Worm (Caenorhabditis elegans) whole organism, early embryonic: ENCODE measurements around the gene hpo-38.

Experiments
- B0310.2 ChIP-seq: sonication (generic microtip); optimal IDR thresholded peaks from 2 replicates; lab custom pipeline; 2016; ENCODE audit warnings: mild to moderate bottlenecking, missing genetic modification characterization, missing compliant biosample characterization
- F13C5.2 ChIP-seq: sonication (generic microtip); optimal IDR thresholded peaks from 2 replicates; lab custom pipeline; 2017; ENCODE audit warnings: mild to moderate bottlenecking, missing genetic modification characterization, inconsistent platforms, missing compliant biosample characterization
- aly-1 ChIP-seq: sonication (generic microtip); optimal IDR thresholded peaks from 2 replicates; lab custom pipeline; 2016; ENCODE audit warnings: missing genetic modification characterization, missing compliant biosample characterization
- ama-1 ChIP-seq: fragments of 150-350 bp; optimal IDR thresholded peaks from 2 replicates; lab custom pipeline; 2014
- ceh-13 ChIP-seq: fragments of 200-800 bp; sonication (Bioruptor generic); optimal IDR thresholded peaks from 2 replicates; lab custom pipeline; 2018; ENCODE audit warnings: mild to moderate bottlenecking, missing genetic modification characterization, missing compliant biosample characterization
- ceh-36 ChIP-seq: sonication (generic microtip); optimal IDR thresholded peaks from 2 replicates; lab custom pipeline; 2016; ENCODE audit warnings: missing genetic modification characterization, inconsistent platforms, missing compliant biosample characterization
- ets-7 ChIP-seq: sonication (generic microtip); optimal IDR thresholded peaks from 2 replicates; lab custom pipeline; 2016; ENCODE audit warnings: missing genotype, missing genetic modification characterization, missing compliant biosample characterization
- flt-1 ChIP-seq: fragments of 200-800 bp; sonication (Bioruptor generic); IDR thresholded peaks from 2 replicates; pipeline ENCODE4 v1.3.6; 2022; ENCODE audit warnings: missing genetic modification characterization, missing compliant biosample characterization
- hmbx-1 ChIP-seq: sonication (generic microtip); optimal IDR thresholded peaks from 2 replicates; lab custom pipeline; 2016; ENCODE audit warnings: mild to moderate bottlenecking, missing genetic modification characterization, missing compliant biosample characterization
- hmg-4 ChIP-seq: fragments of 200-800 bp; sonication (Bioruptor generic); optimal IDR thresholded peaks from 2 replicates; lab custom pipeline; 2018; ENCODE audit warnings: mild to moderate bottlenecking, missing genetic modification characterization, missing compliant biosample characterization
- hnd-1 ChIP-seq: sonication (generic microtip); optimal IDR thresholded peaks from 2 replicates; lab custom pipeline; 2016; ENCODE audit warnings: missing genetic modification characterization, missing compliant biosample characterization
- pes-1 ChIP-seq: fragments of 200-800 bp; sonication (Bioruptor generic); IDR thresholded peaks from 2 replicates; pipeline ENCODE4 v1.3.6; 2022; ENCODE audit warnings: missing genetic modification reagents, missing genetic modification characterization, missing compliant biosample characterization
- scrt-1 ChIP-seq: fragments of 200-800 bp; sonication (Bioruptor generic); IDR thresholded peaks from 2 replicates; pipeline ENCODE4 v1.3.6; 2022; ENCODE audit warnings: missing genetic modification characterization, missing compliant biosample characterization
- sea-1 ChIP-seq: fragments of 200-800 bp; sonication (Bioruptor generic); conservative IDR thresholded peaks from 2 replicates; pipeline ENCODE4 v1.3.6; 2022; ENCODE audit warnings: missing genetic modification characterization, missing compliant biosample characterization
- tbx-11 ChIP-seq: fragments of 200-800 bp; sonication (Bioruptor generic); IDR thresholded peaks from 2 replicates; pipeline ENCODE4 v1.3.6; 2022; ENCODE audit warnings: missing genetic modification characterization, missing compliant biosample characterization
- tbx-37 ChIP-seq: fragments of 200-800 bp; sonication (Bioruptor generic); conservative IDR thresholded peaks from 2 replicates; pipeline ENCODE4 v1.3.6; 2022; ENCODE audit warnings: missing genetic modification reagents, missing genetic modification characterization, missing compliant biosample characterization
- tra-4 ChIP-seq: sonication (generic microtip); optimal IDR thresholded peaks from 2 replicates; lab custom pipeline; 2017; ENCODE audit warnings: missing genetic modification characterization, missing compliant biosample characterization

Gene hpo-38

ce11 chrIII:230129-230528 is at the start of gene hpo-38:
hpo-38 (plus strand) TSS chrIII:230429.
- TF ChIP-seq F13C5.2 (no peak), ceh-36 (tag; lab: Kevin White, UChicago) (no peak), ets-7 (no peak), ceh-13 (no peak), scrt-1 (GFP tag; lab: Robert Waterston, UW) (no peak), tbx-37 (GFP tag; lab: Robert Waterston, UW) (no peak), hmg-4 (no peak), tra-4 (no peak), B0310.2 (tag; lab: Kevin White, UChicago) (no peak), hnd-1 (tag; lab: Kevin White, UChicago) (no peak), ama-1 (lab: Kevin White, UChicago) (no peak), aly-1 (tag; lab: Kevin White, UChicago) (no peak), tbx-11 (GFP tag; lab: Robert Waterston, UW) (no peak), flt-1 (GFP tag; lab: Robert Waterston, UW) (no peak), hmbx-1 (tag; lab: Kevin White, UChicago) (no peak), sea-1 (GFP tag; lab: Robert Waterston, UW) (no peak), pes-1 (GFP tag; lab: Robert Waterston, UW) (no peak)

ce11 chrIII:180963-181362 is 49.3 kb upstream of the hpo-38 start, which contains the start of gene F40G9.5:
F40G9.5 (plus strand) TSS chrIII:181263.
- no peak for TF ChIP-seq tbx-37 (GFP tag; lab: Robert Waterston, UW)
- TF ChIP-seq tra-4: no peak
- TF ChIP-seq ceh-36 (tag; lab: Kevin White, UChicago): no peak
- no peak for TF ChIP-seq ets-7
- no peak for TF ChIP-seq F13C5.2
- no peak for TF ChIP-seq flt-1 (GFP tag; lab: Robert Waterston, UW)
- TF ChIP-seq pes-1 (GFP tag; lab: Robert Waterston, UW): no peak
- no peak for TF ChIP-seq ceh-13
- TF ChIP-seq hmbx-1 (tag; lab: Kevin White, UChicago): no peak
- TF ChIP-seq tbx-11 (GFP tag; lab: Robert Waterston, UW): no peak
- TF ChIP-seq hmg-4: no peak
- no peak for TF ChIP-seq aly-1 (tag; lab: Kevin White, UChicago)
- no peak for TF ChIP-seq B0310.2 (tag; lab: Kevin White, UChicago)
- TF ChIP-seq scrt-1 (GFP tag; lab: Robert Waterston, UW): no peak
- TF ChIP-seq ama-1 (lab: Kevin White, UChicago): no peak
- TF ChIP-seq sea-1 (GFP tag; lab: Robert Waterston, UW): no peak
- no peak for TF ChIP-seq hnd-1 (tag; lab: Kevin White, UChicago)

- TF ChIP-seq tbx-11 (GFP tag; lab: Robert Waterston, UW): no peak
- TF ChIP-seq ceh-13: peak; percentile 12
Measured at ce11 chrIII:182080-182479, 48.1 kb upstream of the hpo-38 start, which contains the start of gene F40G9.15. F40G9.15 (plus strand) TSS chrIII:182380.

ce11 chrIII:183072-183471 is 47.2 kb upstream of the hpo-38 start:
- no peak for TF ChIP-seq hmg-4
- no peak for TF ChIP-seq ceh-36 (tag; lab: Kevin White, UChicago)
- TF ChIP-seq aly-1 (tag; lab: Kevin White, UChicago): no peak
- TF ChIP-seq hmbx-1 (tag; lab: Kevin White, UChicago): no peak
- TF ChIP-seq tra-4: no peak
- no peak for TF ChIP-seq tbx-11 (GFP tag; lab: Robert Waterston, UW)
- no peak for TF ChIP-seq ets-7
- TF ChIP-seq F13C5.2: no peak
- no peak for TF ChIP-seq ama-1 (lab: Kevin White, UChicago)
- TF ChIP-seq ceh-13: no peak

ce11 chrIII:184335-184734 is 45.9 kb upstream of the hpo-38 start:
- TF ChIP-seq hnd-1 (tag; lab: Kevin White, UChicago): no peak
- no peak for TF ChIP-seq hmbx-1 (tag; lab: Kevin White, UChicago)

ce11 chrIII:187829-188228 is 42.4 kb upstream of the hpo-38 start, which contains the start of gene mxl-2:
mxl-2 (minus strand) TSS chrIII:188131.
- no peak for TF ChIP-seq aly-1 (tag; lab: Kevin White, UChicago)
- TF ChIP-seq ceh-36 (tag; lab: Kevin White, UChicago): no peak
- no peak for TF ChIP-seq flt-1 (GFP tag; lab: Robert Waterston, UW)
- no peak for TF ChIP-seq ceh-13
- TF ChIP-seq B0310.2 (tag; lab: Kevin White, UChicago): no peak
- TF ChIP-seq scrt-1 (GFP tag; lab: Robert Waterston, UW): no peak
- TF ChIP-seq hmg-4: no peak
- no peak for TF ChIP-seq tbx-11 (GFP tag; lab: Robert Waterston, UW)
- TF ChIP-seq ama-1 (lab: Kevin White, UChicago): no peak
- TF ChIP-seq hmbx-1 (tag; lab: Kevin White, UChicago): no peak
- TF ChIP-seq F13C5.2: no peak
- no peak for TF ChIP-seq hnd-1 (tag; lab: Kevin White, UChicago)
- no peak for TF ChIP-seq pes-1 (GFP tag; lab: Robert Waterston, UW)

- TF ChIP-seq tbx-37 (GFP tag; lab: Robert Waterston, UW): no peak
- no peak for TF ChIP-seq ets-7
- TF ChIP-seq ceh-36 (tag; lab: Kevin White, UChicago): no peak
- TF ChIP-seq sea-1 (GFP tag; lab: Robert Waterston, UW): no peak
Measured at ce11 chrIII:188426-188888, 41.8 kb upstream of the hpo-38 start, which contains the start of gene ubc-20. ubc-20 (plus strand) TSS chrIII:188838.

ce11 chrIII:189280-189679 is 40.9 kb upstream of the hpo-38 start:
- TF ChIP-seq B0310.2 (tag; lab: Kevin White, UChicago) (no peak), F13C5.2 (no peak), flt-1 (GFP tag; lab: Robert Waterston, UW) (no peak), aly-1 (tag; lab: Kevin White, UChicago) (no peak), sea-1 (GFP tag; lab: Robert Waterston, UW) (no peak), hmbx-1 (tag; lab: Kevin White, UChicago) (no peak), scrt-1 (GFP tag; lab: Robert Waterston, UW) (no peak), hmg-4 (no peak), ceh-13 (no peak), ceh-36 (tag; lab: Kevin White, UChicago) (no peak), tra-4 (no peak), hnd-1 (tag; lab: Kevin White, UChicago) (no peak), tbx-37 (GFP tag; lab: Robert Waterston, UW) (no peak)
